Worm (Caenorhabditis elegans): ENCODE measurements around the gene F59F3.6.

DNA sequence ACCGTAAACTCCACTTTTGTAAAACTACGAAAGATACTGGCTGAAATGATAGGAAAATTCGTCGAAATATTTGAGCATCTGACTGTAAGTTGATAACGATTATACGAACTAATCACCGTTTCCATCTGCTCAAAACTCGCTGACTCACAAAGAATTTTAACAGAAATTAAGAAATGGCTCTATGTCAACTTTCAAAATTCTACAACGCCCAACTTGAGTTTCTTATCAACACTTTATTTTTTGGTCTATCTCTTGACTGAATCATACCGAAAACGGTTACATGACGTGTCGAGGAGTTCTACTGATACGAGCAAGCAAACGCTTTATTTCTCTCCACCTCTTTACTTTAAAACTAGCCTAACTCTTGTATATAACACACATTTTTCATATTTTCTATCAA lies 48.1 kb upstream of the F59F3.6 start, which contains the start of gene clc-1:
- no peak for TF ChIP-seq ztf-4 (tag; optimal IDR thresholded peaks at IDR 0.05)
- TF ChIP-seq tbx-2 (tag; optimal IDR thresholded peaks at IDR 0.05): no peak
- TF ChIP-seq swsn-7 (tag; optimal IDR thresholded peaks at IDR 0.05): no peak
- TF ChIP-seq pag-3 (tag; optimal IDR thresholded peaks at IDR 0.05; ENCODE audit: borderline replicate concordance, insufficient read depth): no peak
- no peak for TF ChIP-seq lin-15B (tag; optimal IDR thresholded peaks at IDR 0.05)
- no peak for TF ChIP-seq aly-2 (tag; optimal IDR thresholded peaks at IDR 0.05)
- no peak for TF ChIP-seq unc-130 (tag; optimal IDR thresholded peaks at IDR 0.05)
- TF ChIP-seq nhr-77 (tag; optimal IDR thresholded peaks at IDR 0.05): no peak
- TF ChIP-seq zag-1 (tag; optimal IDR thresholded peaks at IDR 0.05): no peak
- TF ChIP-seq fkh-10 (GFP tag; optimal IDR thresholded peaks at IDR 0.05): no peak
- TF ChIP-seq ceh-90 (tag; optimal IDR thresholded peaks at IDR 0.05): no peak
- no peak for TF ChIP-seq skn-1 (tag; optimal IDR thresholded peaks at IDR 0.05)

Data from whole organism, L1 larva.